Worm (Caenorhabditis elegans) whole organism, L2 larva: ENCODE results near the gene R12B2.2.

Experiments used
- snpc-4 ChIP-seq: fragments of 150-350 bp; optimal IDR thresholded peaks from 2 replicates; lab custom pipeline; 2014; ENCODE audit warnings: missing biosample characterization, missing genetic modification characterization
- zag-1 ChIP-seq: fragments of 150-350 bp; optimal IDR thresholded peaks from 2 replicates; lab custom pipeline; 2014; ENCODE audit warnings: missing biosample characterization, missing genetic modification characterization

- TF ChIP-seq zag-1 (no peak), snpc-4 (tag; lab: Kevin White, UChicago) (no peak)
Observed at ce11 chrIII:5763988-5764387, 42.8 kb upstream of the R12B2.2 start.
